Fruit fly (Drosophila melanogaster) whole organism, embryonic: ENCODE measurements around the gene CG32137.

Experiments used
- Ada2b ChIP-seq: fragments of 200-800 bp; sonication (Bioruptor generic); IDR thresholded peaks from 2 replicates; pipeline ENCODE4 v1.3.6; 2022; ENCODE audit warnings: missing biosample characterization, missing genetic modification characterization
- Antp ChIP-seq: fragments of 200-800 bp; sonication (Bioruptor generic); optimal IDR thresholded peaks from 3 replicates; lab custom pipeline; 2016; ENCODE audit warnings: missing biosample characterization, missing genetic modification characterization
- B-H1 ChIP-seq: fragments of 200-800 bp; sonication (Bioruptor generic); IDR thresholded peaks from 3 replicates; pipeline ENCODE4 v1.3.6; 2022; ENCODE audit warnings: missing biosample characterization, missing genetic modification characterization
- CG1024 ChIP-seq: fragments of 200-800 bp; sonication (Bioruptor generic); IDR thresholded peaks from 2 replicates; pipeline ENCODE4 v1.3.6; 2022; ENCODE audit warnings: missing biosample characterization, missing genetic modification characterization
- CG10274 ChIP-seq: fragments of 200-800 bp; sonication (Bioruptor generic); optimal IDR thresholded peaks from 3 replicates; lab custom pipeline; 2017; ENCODE audit warnings: missing biosample characterization, mild to moderate bottlenecking, missing genetic modification characterization
- CG10366 ChIP-seq: fragments of 200-800 bp; sonication (Bioruptor generic); IDR thresholded peaks from 2 replicates; pipeline ENCODE4 v1.3.6; 2022; ENCODE audit warnings: missing biosample characterization, missing genetic modification characterization
- CG10431 ChIP-seq: fragments of 200-800 bp; sonication (Bioruptor generic); optimal IDR thresholded peaks from 3 replicates; lab custom pipeline; 2018; ENCODE audit warnings: missing biosample characterization, mild to moderate bottlenecking, missing genetic modification characterization
- CG13894 ChIP-seq: fragments of 200-800 bp; sonication (Bioruptor generic); optimal IDR thresholded peaks from 3 replicates; lab custom pipeline; 2018; ENCODE audit warnings: missing biosample characterization, mild to moderate bottlenecking, missing genetic modification characterization, moderate library complexity
- CG1603 ChIP-seq: fragments of 200-800 bp; sonication (Bioruptor generic); optimal IDR thresholded peaks from 2 replicates; lab custom pipeline; 2019; ENCODE audit warnings: missing biosample characterization, mild to moderate bottlenecking, missing genetic modification characterization, moderate library complexity
- CG1647 ChIP-seq: fragments of 200-800 bp; sonication (Bioruptor generic); optimal IDR thresholded peaks from 3 replicates; lab custom pipeline; 2016; ENCODE audit warnings: missing biosample characterization, missing genetic modification characterization
- CG17361 ChIP-seq: fragments of 200-800 bp; sonication (Bioruptor generic); IDR thresholded peaks from 3 replicates; pipeline ENCODE4 v1.3.6; 2022; ENCODE audit warnings: missing biosample characterization, missing genetic modification characterization
- CG17568 ChIP-seq: fragments of 200-800 bp; sonication (Bioruptor generic); optimal IDR thresholded peaks from 2 replicates; lab custom pipeline; 2018; ENCODE audit warnings: missing biosample characterization, mild to moderate bottlenecking, missing genetic modification characterization, moderate library complexity
- CG17829 ChIP-seq: fragments of 200-800 bp; optimal IDR thresholded peaks from 2 replicates; lab custom pipeline; 2019; ENCODE audit warnings: missing biosample characterization, mild to moderate bottlenecking, missing genetic modification characterization, moderate library complexity
- CG18476 ChIP-seq: fragments of 200-800 bp; sonication (Bioruptor generic); optimal IDR thresholded peaks from 2 replicates; lab custom pipeline; 2016; ENCODE audit warnings: missing biosample characterization, mild to moderate bottlenecking, missing genetic modification characterization
- CG2120 ChIP-seq: fragments of 200-800 bp; sonication (Bioruptor generic); optimal IDR thresholded peaks from 3 replicates; lab custom pipeline; 2016; ENCODE audit warnings: missing biosample characterization, missing genetic modification characterization
- CG31388 ChIP-seq: fragments of 200-800 bp; sonication (Bioruptor generic); optimal IDR thresholded peaks from 2 replicates; lab custom pipeline; 2016; ENCODE audit warnings: missing biosample characterization, missing genetic modification characterization
- CG4328 ChIP-seq: fragments of 200-800 bp; sonication (Bioruptor generic); optimal IDR thresholded peaks from 3 replicates; lab custom pipeline; 2017; ENCODE audit warnings: missing biosample characterization, missing genetic modification reagents, missing genetic modification characterization
- CG6254 ChIP-seq: fragments of 200-800 bp; sonication (Bioruptor generic); optimal IDR thresholded peaks from 3 replicates; lab custom pipeline; 2017; ENCODE audit warnings: mild to moderate bottlenecking, missing biosample characterization, missing genetic modification reagents, missing genetic modification characterization
- CG7839 ChIP-seq: fragments of 200-800 bp; sonication (Bioruptor generic); optimal IDR thresholded peaks from 3 replicates; lab custom pipeline; 2018; ENCODE audit warnings: missing biosample characterization, mild to moderate bottlenecking, missing genetic modification characterization, moderate library complexity
- CG9437 ChIP-seq: fragments of 200-800 bp; sonication (Bioruptor generic); optimal IDR thresholded peaks from 2 replicates; lab custom pipeline; 2018; ENCODE audit warnings: missing biosample characterization, mild to moderate bottlenecking, missing genetic modification characterization
- D19A ChIP-seq: fragments of 200-800 bp; optimal IDR thresholded peaks from 3 replicates; lab custom pipeline; 2019; ENCODE audit warnings: missing biosample characterization, mild to moderate bottlenecking, missing genetic modification characterization, moderate library complexity
- Dbx ChIP-seq: fragments of 200-800 bp; sonication (Bioruptor generic); IDR thresholded peaks from 3 replicates; pipeline ENCODE4 v1.3.6; 2022; ENCODE audit warnings: missing biosample characterization, missing genetic modification characterization
- Ets97D ChIP-seq: fragments of 200-800 bp; sonication (Bioruptor generic); optimal IDR thresholded peaks from 3 replicates; lab custom pipeline; 2016; ENCODE audit warnings: missing biosample characterization, missing genetic modification characterization
- HLH54F ChIP-seq: fragments of 200-800 bp; sonication (Bioruptor generic); optimal IDR thresholded peaks from 3 replicates; lab custom pipeline; 2016; ENCODE audit warnings: missing biosample characterization, missing genetic modification characterization
- HLHmδ ChIP-seq: fragments of 200-800 bp; sonication (Bioruptor generic); optimal IDR thresholded peaks from 2 replicates; lab custom pipeline; 2018; ENCODE audit warnings: missing biosample characterization, mild to moderate bottlenecking, missing genetic modification characterization, moderate library complexity
- Hey ChIP-seq: fragments of 200-800 bp; sonication (Bioruptor generic); optimal IDR thresholded peaks from 3 replicates; lab custom pipeline; 2018; ENCODE audit warnings: missing biosample characterization, mild to moderate bottlenecking, missing genetic modification characterization
- Hr3 ChIP-seq: fragments of 200-800 bp; sonication (Bioruptor generic); optimal IDR thresholded peaks from 3 replicates; lab custom pipeline; 2016; ENCODE audit warnings: missing biosample characterization, missing genetic modification characterization
- Med ChIP-seq: fragments of 200-800 bp; sonication (Bioruptor generic); peaks from one replicate; lab custom pipeline; 2016; ENCODE audit warnings: missing biosample characterization, missing genetic modification characterization, mild to moderate bottlenecking, inconsistent platforms, moderate library complexity
- Mrtf ChIP-seq: fragments of 200-800 bp; sonication (Bioruptor generic); IDR thresholded peaks from 3 replicates; pipeline ENCODE4 v1.3.6; 2022; ENCODE audit warnings: missing biosample characterization, missing genetic modification characterization
- Oaz ChIP-seq: fragments of 200-800 bp; sonication (Bioruptor generic); IDR thresholded peaks from 2 replicates; pipeline ENCODE4 v1.3.6; 2022; ENCODE audit warnings: missing biosample characterization, missing genetic modification characterization
- Xbp1 ChIP-seq: fragments of 200-800 bp; sonication (Bioruptor generic); optimal IDR thresholded peaks from 3 replicates; lab custom pipeline; 2016; ENCODE audit warnings: missing biosample characterization, mild to moderate bottlenecking, missing genetic modification characterization
- amos ChIP-seq: fragments of 200-800 bp; sonication (Bioruptor generic); IDR thresholded peaks from 2 replicates; pipeline ENCODE4 v1.3.6; 2022; ENCODE audit warnings: missing biosample characterization, missing genetic modification characterization; ENCODE audit not compliant: partially characterized antibody
- ap ChIP-seq: fragments of 200-800 bp; sonication (Bioruptor generic); IDR thresholded peaks from 2 replicates; pipeline ENCODE4 v1.3.6; 2022; ENCODE audit warnings: missing biosample characterization, missing genetic modification characterization
- ems ChIP-seq: fragments of 200-800 bp; sonication (Bioruptor generic); optimal IDR thresholded peaks from 3 replicates; lab custom pipeline; 2016; ENCODE audit warnings: missing biosample characterization, missing genetic modification characterization
- fd96Cb ChIP-seq: fragments of 200-800 bp; sonication (Bioruptor generic); optimal IDR thresholded peaks from 2 replicates; lab custom pipeline; 2018; ENCODE audit warnings: missing biosample characterization, mild to moderate bottlenecking, missing genetic modification characterization, moderate library complexity
- gsb ChIP-seq: fragments of 200-800 bp; sonication (Bioruptor generic); IDR thresholded peaks from 2 replicates; pipeline ENCODE4 v1.3.6; 2022; ENCODE audit warnings: missing biosample characterization, missing genetic modification characterization
- ham ChIP-seq: fragments of 200-800 bp; sonication (Bioruptor generic); IDR thresholded peaks from 2 replicates; pipeline ENCODE4 v1.3.6; 2022; ENCODE audit warnings: missing biosample characterization, missing genetic modification characterization
- ken ChIP-seq: fragments of 200-800 bp; sonication (Bioruptor generic); IDR thresholded peaks from 3 replicates; pipeline ENCODE4 v1.3.6; 2022; ENCODE audit warnings: missing biosample characterization, missing genetic modification characterization
- klu ChIP-seq: fragments of 200-800 bp; sonication (Bioruptor generic); IDR thresholded peaks from 2 replicates; pipeline ENCODE4 v1.3.6; 2022; ENCODE audit warnings: missing biosample characterization, missing genetic modification characterization
- maf-S ChIP-seq: fragments of 200-800 bp; sonication (Bioruptor generic); optimal IDR thresholded peaks from 2 replicates; lab custom pipeline; 2016; ENCODE audit warnings: missing biosample characterization, missing genetic modification characterization
- prd ChIP-seq, 3 experiments: fragments of >200 bp in 2 of 3; fragments of 200-800 bp in 1 of 3; sonication (Bioruptor generic) in 1 of 3; optimal IDR thresholded peaks in 2 of 3; IDR thresholded peaks in 1 of 3; 2 replicates in 2 of 3; 3 replicates in 1 of 3; pipeline versions ENCODE4 v1.3.6 to Lab custom; 2017 to 2022; ENCODE audit warnings: missing biosample characterization in 1 of 3, missing genetic modification characterization in 1 of 3
- pros ChIP-seq: fragments of 200-800 bp; sonication (Bioruptor generic); optimal IDR thresholded peaks from 3 replicates; lab custom pipeline; 2019; ENCODE audit warnings: missing biosample characterization, mild to moderate bottlenecking, missing genetic modification characterization, moderate library complexity
- pzg ChIP-seq: fragments of 200-800 bp; sonication (Bioruptor generic); optimal IDR thresholded peaks from 3 replicates; lab custom pipeline; 2018; ENCODE audit warnings: missing biosample characterization, mild to moderate bottlenecking, missing genetic modification characterization, moderate library complexity
- schlank ChIP-seq: fragments of 200-800 bp; sonication (Bioruptor generic); optimal IDR thresholded peaks from 2 replicates; lab custom pipeline; 2018; ENCODE audit warnings: missing biosample characterization, mild to moderate bottlenecking, missing genetic modification characterization
- stwl ChIP-seq: fragments of 200-800 bp; sonication (Bioruptor generic); optimal IDR thresholded peaks from 3 replicates; lab custom pipeline; 2018; ENCODE audit warnings: missing biosample characterization, mild to moderate bottlenecking, missing genetic modification characterization, moderate library complexity
- vnd ChIP-seq: fragments of 200-800 bp; sonication (Bioruptor generic); IDR thresholded peaks from 3 replicates; pipeline ENCODE4 v1.3.6; 2022; ENCODE audit warnings: missing biosample characterization, missing genetic modification characterization; ENCODE audit not compliant: partially characterized antibody
- wdn ChIP-seq: fragments of 200-800 bp; sonication (Bioruptor generic); IDR thresholded peaks from 2 replicates; pipeline ENCODE4 v1.3.6; 2022; ENCODE audit warnings: missing biosample characterization, missing genetic modification characterization
- yki ChIP-seq: fragments of >200 bp; optimal IDR thresholded peaks from 3 replicates; lab custom pipeline; 2018
- z ChIP-seq: fragments of 200-800 bp; sonication (Bioruptor generic); IDR thresholded peaks from 3 replicates; pipeline ENCODE4 v1.3.6; 2022; ENCODE audit warnings: missing biosample characterization, missing genetic modification characterization

The CG32137 gene

DNA sequence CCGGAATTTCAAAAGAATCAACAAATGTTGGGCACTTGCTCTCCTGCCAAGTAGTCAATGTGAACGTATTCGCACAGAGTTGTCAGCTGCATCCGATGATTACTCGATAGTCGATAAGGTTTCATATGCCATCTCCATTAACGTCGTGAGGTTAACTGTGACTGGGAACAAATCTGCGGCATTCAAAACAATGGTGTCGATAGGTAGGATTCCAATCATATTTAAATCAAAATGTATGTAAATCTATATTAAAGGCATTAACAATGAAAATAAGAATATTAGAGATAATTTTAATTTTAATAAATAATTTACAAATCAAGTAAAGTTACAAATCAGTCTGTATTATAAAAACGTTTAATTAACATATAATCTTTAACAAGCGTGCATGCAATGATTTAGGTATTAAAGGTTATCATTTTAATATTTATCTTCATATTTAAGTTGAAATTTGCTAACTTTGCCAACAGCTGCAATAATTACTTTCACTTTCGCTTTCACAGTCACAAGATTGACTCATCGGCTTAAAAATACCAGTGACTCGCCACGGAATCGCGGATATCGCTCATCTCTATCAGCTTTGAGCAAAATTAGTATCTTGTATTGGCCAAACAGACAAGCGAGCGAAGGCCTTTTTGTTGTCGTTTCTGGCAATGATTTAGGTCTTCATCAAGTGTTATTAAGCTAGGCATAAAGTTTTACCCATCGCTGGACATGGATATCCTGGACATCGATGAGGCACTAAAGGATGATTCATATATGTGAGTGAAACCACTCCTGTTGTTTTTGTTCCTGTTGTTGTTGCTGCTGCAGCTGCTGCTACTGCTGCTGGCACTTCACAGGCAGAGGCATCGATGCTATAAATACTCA, 25.8 kb downstream of the CG32137 start, which contains the start of the genes Meics, Nxf3 and ssp2 (continued):
- no peak for TF ChIP-seq Ada2b
- TF ChIP-seq gsb = no peak
- TF ChIP-seq Med = peak; percentile 84
- TF ChIP-seq Antp (GFP tag; lab: Kevin White, UChicago) = peak; percentile 32
- TF ChIP-seq klu (GFP tag; lab: Robert Waterston, UW) = no peak
- no peak for TF ChIP-seq ap (GFP tag; lab: Robert Waterston, UW)
- peak; percentile 49 for TF ChIP-seq Xbp1
- TF ChIP-seq CG31388 (GFP tag; lab: Kevin White, UChicago) = no peak
- TF ChIP-seq Hr3 (GFP tag; lab: Kevin White, UChicago) = peak; percentile 60
- no peak for TF ChIP-seq D19A
- TF ChIP-seq CG13894 (tag; lab: Kevin White, UChicago) = no peak
- TF ChIP-seq CG1647 = no peak
- TF ChIP-seq ham (GFP tag; lab: Robert Waterston, UW) = no peak
- TF ChIP-seq HLHmδ (GFP tag; lab: Kevin White, UChicago) = peak; percentile 27
- TF ChIP-seq CG1603 (tag; lab: Kevin White, UChicago) = peak; percentile 58
- TF ChIP-seq CG18476 = no peak
- no peak for TF ChIP-seq Hey
- no peak for TF ChIP-seq CG6254 (GFP tag; lab: Kevin White, UChicago)
- peak; percentile 21 for TF ChIP-seq HLH54F (GFP tag; lab: Kevin White, UChicago)
- no peak for TF ChIP-seq CG10274 (GFP tag; lab: Kevin White, UChicago)
- peak; percentile 51 for TF ChIP-seq CG2120 (GFP tag; lab: Kevin White, UChicago)
- no peak for TF ChIP-seq CG1024
- no peak for TF ChIP-seq Mrtf
- TF ChIP-seq CG7839 (tag; lab: Kevin White, UChicago) = no peak
- peak; percentile 61 for TF ChIP-seq vnd (GFP tag; lab: Robert Waterston, UW)
- peak; percentile 29 for TF ChIP-seq CG17829 (tag; lab: Kevin White, UChicago)
- no peak for TF ChIP-seq pros (GFP tag; lab: Kevin White, UChicago)
- TF ChIP-seq ken (GFP tag; lab: Robert Waterston, UW) = peak; percentile 60; the same call in 2 of the 3 replicates
- peak; percentile 47 for TF ChIP-seq CG9437
- TF ChIP-seq CG17568 (GFP tag; lab: Kevin White, UChicago) = no peak
- TF ChIP-seq schlank (tag; lab: Kevin White, UChicago) = no peak
- 0 out of 3 replicates have a peak, but pooled peaks have one; percentile 21 for TF ChIP-seq Dbx
- TF ChIP-seq pzg (GFP tag; lab: Kevin White, UChicago) = peak; percentile 60
- TF ChIP-seq B-H1 = no peak
- TF ChIP-seq CG10431 = no peak
- peak; percentile 5 for TF ChIP-seq yki (lab: Kevin White, UChicago)
- no peak for TF ChIP-seq maf-S (GFP tag; lab: Kevin White, UChicago)
- TF ChIP-seq fd96Cb (tag; lab: Kevin White, UChicago) = no peak
- TF ChIP-seq z (GFP tag; lab: Robert Waterston, UW) = no peak
- peak; percentile 40 for TF ChIP-seq Ets97D (GFP tag; lab: Kevin White, UChicago)
- TF ChIP-seq amos (GFP tag; lab: Robert Waterston, UW) = peak; percentile 82
- no peak for TF ChIP-seq prd (optimal IDR thresholded peaks at IDR 0.05; lab: Kevin White, UChicago)
- peak; percentile 39; the same call in 1 of the 3 replicates for TF ChIP-seq prd (GFP tag; IDR thresholded peaks at IDR 0.05; lab: Robert Waterston, UW)
- TF ChIP-seq ems (GFP tag; lab: Kevin White, UChicago) = no peak
- no peak for TF ChIP-seq CG10366 (GFP tag; lab: Robert Waterston, UW)
- TF ChIP-seq wdn (GFP tag; lab: Robert Waterston, UW) = no peak
- TF ChIP-seq stwl = peak; percentile 48
- no peak for TF ChIP-seq CG4328 (GFP tag; lab: Kevin White, UChicago)
- TF ChIP-seq CG17361 (GFP tag; lab: Robert Waterston, UW) = no peak; the same call in 2 of the 3 replicates
- no peak for TF ChIP-seq Oaz (GFP tag; lab: Robert Waterston, UW)
